Worm (Caenorhabditis elegans) whole organism, L4/young adult: ENCODE results near the gene C49C8.6.

ENCODE experiments used
- dao-5 ChIP-seq: sonication (generic microtip); optimal IDR thresholded peaks from 2 replicates; lab custom pipeline; 2016; ENCODE audit warnings: missing genotype, missing genetic modification characterization, moderate library complexity, missing compliant biosample characterization
- him-1 ChIP-seq: sonication (generic microtip); optimal IDR thresholded peaks from 2 replicates; lab custom pipeline; 2016; ENCODE audit warnings: missing genotype, missing genetic modification reagents, missing genetic modification characterization, missing compliant biosample characterization

DNA sequence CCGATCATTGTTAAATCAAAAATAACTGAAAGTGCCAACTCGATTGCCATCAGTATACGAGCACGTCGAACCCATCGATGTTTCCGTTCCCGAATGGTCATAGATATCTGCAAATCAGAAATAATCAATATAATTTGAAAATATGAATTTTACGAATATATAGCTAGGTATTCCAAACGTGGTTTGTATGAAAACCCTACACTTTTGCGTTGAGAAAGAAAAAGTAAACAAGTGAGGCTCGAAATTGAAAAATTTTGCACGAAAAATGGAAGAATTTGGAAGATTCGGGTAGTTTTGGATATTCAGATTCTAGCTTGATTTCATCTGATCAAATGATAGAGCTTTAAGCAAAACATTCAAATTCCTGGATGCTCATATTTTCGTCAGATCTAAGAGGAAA, 19.3 kb downstream of the C49C8.6 start, which contains the start of gene F42A9.9:
- no peak for TF ChIP-seq dao-5
- TF ChIP-seq him-1 (tag; lab: Kevin White, UChicago) = no peak
